Worm (Caenorhabditis elegans) whole organism, L1 larva: Measurements from ENCODE around the gene R05F9.11.

Source experiments
- ama-1 ChIP-seq: fragments of 150-350 bp; optimal IDR thresholded peaks from 2 replicates; lab custom pipeline; 2014
- fkh-10 ChIP-seq: sonication (generic microtip); optimal IDR thresholded peaks from 2 replicates; lab custom pipeline; 2017; ENCODE audit warnings: missing biosample characterization, missing genetic modification reagents, missing genetic modification characterization
- hlh-17 ChIP-seq: fragments of 200-800 bp; sonication (Bioruptor generic); optimal IDR thresholded peaks from 2 replicates; lab custom pipeline; 2018; ENCODE audit warnings: missing genetic modification characterization, mild to moderate bottlenecking, missing compliant biosample characterization, moderate library complexity, borderline replicate concordance
- isw-1 ChIP-seq: fragments of 200-800 bp; sonication (Bioruptor generic); IDR thresholded peaks from 2 replicates; pipeline ENCODE4 v1.3.6; 2022; ENCODE audit warnings: missing genetic modification characterization, missing compliant biosample characterization
- mab-9 ChIP-seq: fragments of 200-800 bp; sonication (Bioruptor generic); IDR thresholded peaks from 2 replicates; pipeline ENCODE4 v1.3.6; 2022; ENCODE audit warnings: missing genetic modification reagents, missing genetic modification characterization, missing compliant biosample characterization
- nhr-11 ChIP-seq: fragments of 150-350 bp; optimal IDR thresholded peaks from 2 replicates; lab custom pipeline; 2014; ENCODE audit warnings: missing biosample characterization, missing genetic modification characterization
- nhr-20 ChIP-seq: sonication (generic microtip); optimal IDR thresholded peaks from 2 replicates; lab custom pipeline; 2016; ENCODE audit warnings: mild to moderate bottlenecking, missing genetic modification characterization, missing compliant biosample characterization
- zag-1 ChIP-seq: fragments of 150-350 bp; optimal IDR thresholded peaks from 2 replicates; lab custom pipeline; 2014; ENCODE audit warnings: missing biosample characterization, missing genetic modification characterization

DNA sequence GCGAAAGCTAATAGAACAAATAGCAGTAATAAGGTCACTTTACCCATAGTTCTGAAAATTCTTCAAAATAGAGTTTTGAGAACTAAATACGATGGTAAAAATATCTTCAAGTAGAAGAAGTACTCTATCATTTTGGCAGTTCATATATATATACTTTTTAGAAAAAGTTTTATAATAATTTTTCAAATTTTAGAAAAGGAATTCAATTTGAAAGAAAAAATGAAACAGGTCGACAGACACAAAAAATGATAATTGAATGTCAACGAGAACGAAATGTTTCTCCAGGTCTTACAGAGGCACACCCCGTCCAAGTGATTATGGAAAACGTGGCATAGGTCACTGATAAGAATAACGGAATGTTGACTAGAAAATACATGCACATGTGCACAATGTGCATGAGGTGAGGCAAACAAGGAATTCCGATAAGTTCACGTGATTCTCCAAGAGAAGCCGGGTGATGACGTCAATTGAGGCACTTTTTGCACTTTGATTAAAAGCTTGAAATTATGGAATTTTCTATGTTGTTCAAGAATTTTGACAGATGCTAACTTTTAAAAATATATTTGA is 11.3 kb upstream of the R05F9.11 start, which contains the start of gene aagr-2:
- TF ChIP-seq nhr-11 (tag; lab: Kevin White, UChicago) (no peak), isw-1 (GFP tag; lab: Robert Waterston, UW) (no peak), ama-1 (no peak), zag-1 (no peak), hlh-17 (GFP tag; lab: Kevin White, UChicago) (no peak), fkh-10 (GFP tag; lab: Kevin White, UChicago) (no peak), nhr-20 (peak; percentile 37), mab-9 (no peak)
